Worm (Caenorhabditis elegans) whole organism, L2 larva: ENCODE results near the gene C07B5.4.

Experiments used
- R02D3.7 ChIP-seq: fragments of 150-350 bp; optimal IDR thresholded peaks from 2 replicates; lab custom pipeline; 2014; ENCODE audit warnings: missing biosample characterization, missing genetic modification characterization
- ZK546.5 ChIP-seq: sonication (generic microtip); optimal IDR thresholded peaks from 2 replicates; lab custom pipeline; 2017; ENCODE audit warnings: missing biosample characterization, missing genetic modification characterization
- aly-2 ChIP-seq: fragments of 150-350 bp; optimal IDR thresholded peaks from 2 replicates; lab custom pipeline; 2014; ENCODE audit warnings: missing biosample characterization, missing genetic modification characterization
- blmp-1 ChIP-seq: sonication (generic microtip); optimal IDR thresholded peaks from 2 replicates; lab custom pipeline; 2017; ENCODE audit warnings: missing genetic modification characterization, mild to moderate bottlenecking, missing compliant biosample characterization, antibody characterized with exemption, moderate library complexity; ENCODE audit not compliant: insufficient read depth
- crh-2 ChIP-seq: sonication (generic microtip); optimal IDR thresholded peaks from 2 replicates; lab custom pipeline; 2017; ENCODE audit warnings: missing biosample characterization, missing genetic modification characterization
- egl-27 ChIP-seq: sonication (generic microtip); optimal IDR thresholded peaks from 3 replicates; lab custom pipeline; 2017; ENCODE audit warnings: missing biosample characterization, missing genetic modification reagents, missing genetic modification characterization
- fos-1 ChIP-seq: fragments of 150-350 bp; optimal IDR thresholded peaks from 2 replicates; lab custom pipeline; 2014; ENCODE audit warnings: missing biosample characterization, missing genetic modification characterization
- mdl-1 ChIP-seq, 2 experiments: fragments of 150-350 bp in 1 of 2; sonication (generic microtip) in 1 of 2; optimal IDR thresholded peaks; 2 replicates each; lab custom pipeline; 2017; ENCODE audit warnings: missing biosample characterization in 2 of 2, missing genetic modification characterization in 2 of 2
- nhr-129 ChIP-seq: fragments of 150-350 bp; optimal IDR thresholded peaks from 2 replicates; lab custom pipeline; 2014; ENCODE audit warnings: missing biosample characterization, missing genetic modification characterization
- nhr-6 ChIP-seq: fragments of 150-350 bp; optimal IDR thresholded peaks from 2 replicates; lab custom pipeline; 2014; ENCODE audit warnings: missing biosample characterization, missing genetic modification characterization
- unc-39 ChIP-seq: fragments of 150-350 bp; optimal IDR thresholded peaks from 2 replicates; lab custom pipeline; 2014; ENCODE audit warnings: missing biosample characterization, missing genetic modification characterization

- TF ChIP-seq nhr-6 (tag; lab: Kevin White, UChicago) (no peak), ZK546.5 (tag; lab: Kevin White, UChicago) (no peak), unc-39 (tag; lab: Kevin White, UChicago) (no peak), fos-1 (tag; lab: Kevin White, UChicago) (no peak), nhr-129 (tag; lab: Kevin White, UChicago) (no peak), mdl-1 (tag; optimal IDR thresholded peaks at IDR 0.05; lab: Kevin White, UChicago) (no peak), aly-2 (tag; lab: Kevin White, UChicago) (no peak), blmp-1 (no peak), crh-2 (tag; lab: Kevin White, UChicago) (no peak), R02D3.7 (tag; lab: Kevin White, UChicago) (no peak), egl-27 (tag; lab: Kevin White, UChicago) (no peak)
These were observed 17.0 kb upstream of the C07B5.4 start for ce11 chrX:9512457-9512856.
